Fruit fly (Drosophila melanogaster): ENCODE results near the gene CG11815.

DNA sequence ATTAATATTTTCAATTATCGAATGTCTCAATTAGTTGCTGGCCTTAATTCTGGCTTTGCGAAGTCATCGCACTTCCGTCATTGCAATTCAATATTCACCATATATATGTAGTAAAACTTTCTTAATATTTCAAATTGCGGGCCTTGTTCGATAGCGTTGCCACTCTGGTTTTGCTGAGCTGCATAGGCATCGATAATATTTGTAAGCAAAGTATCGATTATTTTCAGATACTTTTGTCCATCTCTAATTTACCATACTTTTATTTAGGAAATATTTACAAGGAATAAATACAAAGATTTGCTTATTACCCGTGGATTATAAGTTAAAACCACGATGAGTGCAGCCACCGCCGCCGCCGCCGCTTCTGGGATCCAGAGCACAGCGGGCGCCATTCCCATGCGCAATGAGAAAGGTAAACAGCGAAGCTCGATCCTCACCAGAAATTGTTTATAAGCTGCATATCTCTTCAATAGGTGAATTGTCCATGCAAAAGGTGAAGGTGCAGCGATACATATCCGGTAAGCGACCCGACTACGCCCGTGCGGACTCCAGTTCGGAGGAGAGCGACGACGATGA is 30.1 kb downstream of the CG11815 start, which contains the start of gene Mfap1:
- TF ChIP-seq h (optimal IDR thresholded peaks at IDR 0.05) = no peak
- TF ChIP-seq CG32767 (GFP tag; IDR thresholded peaks at IDR 0.05) = no peak
- TF ChIP-seq org-1 (GFP tag; optimal IDR thresholded peaks at IDR 0.05) = no peak
- TF ChIP-seq Adf1 (GFP tag; IDR thresholded peaks at IDR 0.05) = no peak
- no peak for TF ChIP-seq hkb (optimal IDR thresholded peaks at IDR 0.05)
- no peak for TF ChIP-seq hkb (GFP tag; IDR thresholded peaks at IDR 0.05)
- TF ChIP-seq jing (GFP tag; optimal IDR thresholded peaks at IDR 0.05) = no peak
